Worm (Caenorhabditis elegans) whole organism, L1 larva: ENCODE data around the gene T25G12.3.

Source experiments
- ceh-8 ChIP-seq: fragments of 200-800 bp; sonication (Bioruptor generic); optimal IDR thresholded peaks from 2 replicates; lab custom pipeline; 2018; ENCODE audit warnings: mild to moderate bottlenecking, missing genetic modification characterization, moderate library complexity, missing compliant biosample characterization
- ceh-88 ChIP-seq: fragments of 200-800 bp; sonication (Bioruptor generic); IDR thresholded peaks from 2 replicates; pipeline ENCODE4 v1.3.6; 2022; ENCODE audit warnings: missing genetic modification characterization, missing compliant biosample characterization
- grh-1 ChIP-seq: fragments of 200-800 bp; sonication (Bioruptor generic); IDR thresholded peaks from 2 replicates; pipeline ENCODE4 v1.3.6; 2022; ENCODE audit warnings: missing genetic modification reagents, missing genetic modification characterization, missing compliant biosample characterization
- lin-15B ChIP-seq: fragments of 150-350 bp; sonication (generic microtip); optimal IDR thresholded peaks from 3 replicates; lab custom pipeline; 2014; ENCODE audit warnings: missing biosample characterization, missing genetic modification characterization
- tbx-2 ChIP-seq: sonication (generic microtip); optimal IDR thresholded peaks from 2 replicates; lab custom pipeline; 2016; ENCODE audit warnings: missing genetic modification characterization, missing compliant biosample characterization
- ztf-4 ChIP-seq: fragments of 150-350 bp; optimal IDR thresholded peaks from 2 replicates; lab custom pipeline; 2014; ENCODE audit warnings: missing biosample characterization, missing genetic modification characterization

DNA sequence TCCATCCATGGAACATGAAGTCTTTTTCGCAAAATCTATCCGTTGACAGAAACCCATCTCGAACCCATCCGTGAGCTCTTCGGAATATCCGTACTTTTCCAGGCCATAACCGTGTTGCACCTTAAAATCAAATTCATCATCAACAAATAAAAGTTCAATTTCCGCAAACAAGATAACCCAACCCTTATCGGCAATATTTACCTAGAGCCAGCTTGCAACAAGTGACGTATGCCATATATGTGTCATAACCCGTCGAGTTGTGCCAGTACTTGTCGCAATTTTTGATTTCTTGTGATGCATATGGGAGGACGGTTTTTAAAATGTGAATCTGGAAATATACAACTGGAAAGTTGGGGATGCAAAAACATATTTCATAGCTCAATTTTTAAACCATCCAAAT is 25.6 kb upstream of the T25G12.3 start:
- TF ChIP-seq ceh-88 (GFP tag; lab: Robert Waterston, UW) (no peak), grh-1 (GFP tag; lab: Robert Waterston, UW) (no peak), ceh-8 (GFP tag; lab: Kevin White, UChicago) (no peak), lin-15B (tag; lab: Kevin White, UChicago) (no peak), ztf-4 (no peak), tbx-2 (tag; lab: Kevin White, UChicago) (no peak)
